Worm (Caenorhabditis elegans) whole organism, late embryonic: ENCODE measurements around the gene C17G10.1.
A peak's percentile ranks its signal among the peaks of the same experiment; 100 is the strongest.
"Not testable (repeated sequence)": the region's sequence is repeated elsewhere in the genome, so short reads cannot be mapped to it uniquely, and the experiment has no call there.

Experiments
- ahr-1 ChIP-seq: sonication (generic microtip); optimal IDR thresholded peaks from 2 replicates; lab custom pipeline; 2016; ENCODE audit warnings: missing genetic modification characterization, missing compliant biosample characterization
- ama-1 ChIP-seq: fragments of 150-350 bp; optimal IDR thresholded peaks from 2 replicates; lab custom pipeline; 2014
- ceh-14 ChIP-seq: sonication (generic microtip); optimal IDR thresholded peaks from 2 replicates; lab custom pipeline; 2016; ENCODE audit warnings: missing genotype, missing genetic modification characterization, missing compliant biosample characterization
- ceh-18 ChIP-seq: sonication (generic microtip); optimal IDR thresholded peaks from 2 replicates; lab custom pipeline; 2016; ENCODE audit warnings: missing genetic modification characterization, missing compliant biosample characterization
- ceh-19 ChIP-seq: fragments of 200-800 bp; sonication (Bioruptor generic); optimal IDR thresholded peaks from 2 replicates; lab custom pipeline; 2018; ENCODE audit warnings: mild to moderate bottlenecking, missing genetic modification characterization, missing compliant biosample characterization
- ceh-30 ChIP-seq: fragments of 150-350 bp; optimal IDR thresholded peaks from 2 replicates; lab custom pipeline; 2014; ENCODE audit warnings: missing biosample characterization, missing genetic modification characterization
- ceh-31 ChIP-seq: sonication (generic microtip); optimal IDR thresholded peaks from 2 replicates; lab custom pipeline; 2016; ENCODE audit warnings: missing genetic modification characterization, missing compliant biosample characterization
- ceh-45 ChIP-seq: fragments of 200-800 bp; sonication (Bioruptor generic); IDR thresholded peaks from 2 replicates; pipeline ENCODE4 v1.3.6; 2022; ENCODE audit warnings: missing genetic modification reagents, missing genetic modification characterization, missing compliant biosample characterization
- ceh-48 ChIP-seq: sonication (generic microtip); optimal IDR thresholded peaks from 2 replicates; lab custom pipeline; 2016; ENCODE audit warnings: missing genetic modification characterization, inconsistent platforms, missing compliant biosample characterization
- elt-2 ChIP-seq: sonication (generic microtip); optimal IDR thresholded peaks from 2 replicates; lab custom pipeline; 2016; ENCODE audit warnings: missing genetic modification reagents, missing genetic modification characterization, missing compliant biosample characterization
- elt-4 ChIP-seq: sonication (generic microtip); optimal IDR thresholded peaks from 2 replicates; lab custom pipeline; 2016; ENCODE audit warnings: missing genetic modification characterization, missing compliant biosample characterization
- eyg-1 ChIP-seq: sonication (generic microtip); optimal IDR thresholded peaks from 2 replicates; lab custom pipeline; 2016; ENCODE audit warnings: missing genotype, missing genetic modification characterization, missing compliant biosample characterization
- fkh-10 ChIP-seq: fragments of 150-350 bp; optimal IDR thresholded peaks from 2 replicates; lab custom pipeline; 2014; ENCODE audit warnings: missing biosample characterization, missing genetic modification reagents, missing genetic modification characterization
- fkh-6 ChIP-seq: sonication (generic microtip); optimal IDR thresholded peaks from 2 replicates; lab custom pipeline; 2016; ENCODE audit warnings: missing genetic modification characterization, missing compliant biosample characterization
- gmeb-2 ChIP-seq: sonication (generic microtip); optimal IDR thresholded peaks from 2 replicates; lab custom pipeline; 2016; ENCODE audit warnings: missing genetic modification characterization, inconsistent platforms, missing compliant biosample characterization
- hlh-13 ChIP-seq: fragments of 200-800 bp; sonication (Bioruptor generic); optimal IDR thresholded peaks from 2 replicates; lab custom pipeline; 2018; ENCODE audit warnings: mild to moderate bottlenecking, missing genetic modification characterization, missing compliant biosample characterization
- hlh-30 ChIP-seq: sonication (generic microtip); optimal IDR thresholded peaks from 2 replicates; lab custom pipeline; 2017; ENCODE audit warnings: antibody characterized with exemption, missing genetic modification characterization, missing compliant biosample characterization; ENCODE audit not compliant: insufficient read depth
- hlh-6 ChIP-seq: sonication (generic microtip); optimal IDR thresholded peaks from 2 replicates; lab custom pipeline; 2016; ENCODE audit warnings: missing genotype, missing genetic modification characterization, missing compliant biosample characterization
- madf-2 ChIP-seq: sonication (generic microtip); optimal IDR thresholded peaks from 2 replicates; lab custom pipeline; 2017; ENCODE audit warnings: missing genetic modification characterization, missing compliant biosample characterization
- mec-3 ChIP-seq: sonication (generic microtip); optimal IDR thresholded peaks from 2 replicates; lab custom pipeline; 2016; ENCODE audit warnings: borderline replicate concordance, missing genetic modification characterization, missing compliant biosample characterization
- nhr-232 ChIP-seq: sonication (generic microtip); optimal IDR thresholded peaks from 2 replicates; lab custom pipeline; 2016; ENCODE audit warnings: missing genetic modification characterization, missing compliant biosample characterization
- pha-2 ChIP-seq: sonication (generic microtip); optimal IDR thresholded peaks from 2 replicates; lab custom pipeline; 2017; ENCODE audit warnings: mild to moderate bottlenecking, missing genetic modification characterization, missing compliant biosample characterization
- pros-1 ChIP-seq: fragments of 150-350 bp; optimal IDR thresholded peaks from 2 replicates; lab custom pipeline; 2014; ENCODE audit warnings: missing biosample characterization, missing genetic modification reagents, missing genetic modification characterization
- ref-2 ChIP-seq: sonication (generic microtip); optimal IDR thresholded peaks from 2 replicates; lab custom pipeline; 2016; ENCODE audit warnings: missing genetic modification characterization, missing compliant biosample characterization
- rnt-1 ChIP-seq: sonication (generic microtip); optimal IDR thresholded peaks from 2 replicates; lab custom pipeline; 2016; ENCODE audit warnings: missing genetic modification characterization, missing compliant biosample characterization
- sox-4 ChIP-seq: sonication (generic microtip); optimal IDR thresholded peaks from 2 replicates; lab custom pipeline; 2017; ENCODE audit warnings: mild to moderate bottlenecking, missing genetic modification characterization, inconsistent platforms, missing compliant biosample characterization
- tbx-2 ChIP-seq: sonication (generic microtip); optimal IDR thresholded peaks from 2 replicates; lab custom pipeline; 2016; ENCODE audit warnings: missing genetic modification characterization, missing compliant biosample characterization
- tbx-7 ChIP-seq: sonication (generic microtip); optimal IDR thresholded peaks from 2 replicates; lab custom pipeline; 2016; ENCODE audit warnings: missing genotype, missing genetic modification characterization, missing compliant biosample characterization
- unc-3 ChIP-seq, 2 experiments: fragments of 200-800 bp in 1 of 2; sonication (Bioruptor generic) in 1 of 2; sonication (generic microtip) in 1 of 2; conservative IDR thresholded peaks in 1 of 2; optimal IDR thresholded peaks in 1 of 2; 2 replicates each; pipeline versions ENCODE4 v1.3.6 to Lab custom; 2016 to 2022; ENCODE audit warnings: missing compliant biosample characterization in 2 of 2, missing genetic modification characterization in 2 of 2, missing genetic modification reagents in 1 of 2
- unc-55 ChIP-seq: sonication (generic microtip); optimal IDR thresholded peaks from 2 replicates; lab custom pipeline; 2017; ENCODE audit warnings: missing biosample characterization, missing genetic modification reagents, missing genetic modification characterization
- unc-86 ChIP-seq: sonication (generic microtip); optimal IDR thresholded peaks from 2 replicates; lab custom pipeline; 2016; ENCODE audit warnings: missing genetic modification characterization, missing compliant biosample characterization
- zip-5 ChIP-seq: sonication (generic microtip); optimal IDR thresholded peaks from 2 replicates; lab custom pipeline; 2016; ENCODE audit warnings: missing genetic modification characterization, missing compliant biosample characterization
- ztf-16 ChIP-seq: sonication (generic microtip); optimal IDR thresholded peaks from 2 replicates; lab custom pipeline; 2017; ENCODE audit warnings: missing genetic modification characterization, missing compliant biosample characterization

The C17G10.1 gene

ce11 chrII:5605538-5605945 is 9.2 kb downstream of the C17G10.1 start:
- TF ChIP-seq elt-2 (peak; percentile 99), unc-55 (GFP tag; lab: Kevin White, UChicago) (peak; percentile 39), madf-2 (no peak), hlh-6 (no peak), pha-2 (tag; lab: Kevin White, UChicago) (no peak), ztf-16 (tag; lab: Kevin White, UChicago) (no peak), tbx-2 (tag; lab: Kevin White, UChicago) (no peak), sox-4 (no peak), pros-1 (tag; lab: Kevin White, UChicago) (no peak), gmeb-2 (tag; lab: Kevin White, UChicago) (no peak)

ce11 chrII:5607756-5608155 is 11.4 kb downstream of the C17G10.1 start, which contains the start of gene C17G10.7:
TSS of gene C17G10.7 (minus strand) at chrII:5607856.
- TF ChIP-seq ceh-45 (GFP tag; lab: Robert Waterston, UW) (no peak), ref-2 (tag; lab: Kevin White, UChicago) (no peak), hlh-30 (tag; lab: Kevin White, UChicago) (no peak), ceh-14 (tag; lab: Kevin White, UChicago) (no peak), zip-5 (tag; lab: Kevin White, UChicago) (no peak), elt-4 (tag; lab: Kevin White, UChicago) (no peak), ceh-19 (GFP tag; lab: Kevin White, UChicago) (no peak), ahr-1 (tag; lab: Kevin White, UChicago) (no peak), fkh-10 (no peak), rnt-1 (no peak), unc-86 (tag; lab: Kevin White, UChicago) (no peak), fkh-6 (tag; lab: Kevin White, UChicago) (no peak), ama-1 (lab: Kevin White, UChicago) (no peak), hlh-13 (GFP tag; lab: Kevin White, UChicago) (no peak), ceh-30 (no peak)

- TF ChIP-seq elt-2 (peak; percentile 45), sox-4 (no peak)
These were observed 23.0 kb downstream of the C17G10.1 start, which contains the start of gene dhs-6 for ce11 chrII:5619298-5619697. TSS of gene dhs-6 (minus strand) at chrII:5619319.

- not testable (repeated sequence) for TF ChIP-seq unc-86 (tag; lab: Kevin White, UChicago); hlh-30 (tag; lab: Kevin White, UChicago); nhr-232
These were observed 26.1 kb downstream of the C17G10.1 start, which contains the start of the genes eif-3.L and npl-4.2 for ce11 chrII:5622383-5622939. TSS of gene eif-3.L (minus strand) at chrII:5622483. TSS of gene npl-4.2 (plus strand) at chrII:5622889.

- TF ChIP-seq ceh-48 (no peak), eyg-1 (no peak), ceh-18 (tag; lab: Kevin White, UChicago) (no peak), ceh-31 (tag; lab: Kevin White, UChicago) (no peak), unc-3 (GFP tag; conservative IDR thresholded peaks at IDR 0.05; lab: Robert Waterston, UW) (no peak), unc-3 (tag; optimal IDR thresholded peaks at IDR 0.05; lab: Kevin White, UChicago) (no peak), hlh-30 (tag; lab: Kevin White, UChicago) (no peak), pha-2 (tag; lab: Kevin White, UChicago) (no peak), tbx-7 (tag; lab: Kevin White, UChicago) (no peak), mec-3 (no peak)
These were observed 32.0 kb downstream of the C17G10.1 start, which contains the start of gene F59E12.15 for ce11 chrII:5628326-5628818. TSS of gene F59E12.15 (minus strand) at chrII:5628376.
